Worm (Caenorhabditis elegans): Measurements from ENCODE around the gene W04D2.4.

Gene W04D2.4

ce11 chrV:12450441-12450840 is 47.1 kb downstream of the W04D2.4 start, which contains the start of gene F28C1.1:
Gene F28C1.1, plus strand, starts transcription at chrV:12450805.
- peak; percentile 17 for TF ChIP-seq F13C5.2 (tag; optimal IDR thresholded peaks at IDR 0.05)
- no peak for TF ChIP-seq hmg-4 (GFP tag; optimal IDR thresholded peaks at IDR 0.05)

ce11 chrV:12449902-12450301 is 47.7 kb downstream of the W04D2.4 start, which contains the start of gene C54D10.10:
Gene C54D10.10, minus strand, starts transcription at chrV:12450002.
- TF ChIP-seq pes-1 (GFP tag; IDR thresholded peaks at IDR 0.05) (no peak), tbx-37 (GFP tag; conservative IDR thresholded peaks at IDR 0.05) (no peak), F13C5.2 (tag; optimal IDR thresholded peaks at IDR 0.05) (no peak), ceh-13 (GFP tag; optimal IDR thresholded peaks at IDR 0.05) (no peak), hmg-4 (GFP tag; optimal IDR thresholded peaks at IDR 0.05) (no peak), B0310.2 (tag; optimal IDR thresholded peaks at IDR 0.05) (no peak)

- no peak for TF ChIP-seq ama-1 (optimal IDR thresholded peaks at IDR 0.05)
- TF ChIP-seq F13C5.2 (tag; optimal IDR thresholded peaks at IDR 0.05), result no peak
- TF ChIP-seq tbx-37 (GFP tag; conservative IDR thresholded peaks at IDR 0.05), result no peak
- TF ChIP-seq ets-7 (tag; optimal IDR thresholded peaks at IDR 0.05), result no peak
- no peak for TF ChIP-seq hmg-4 (GFP tag; optimal IDR thresholded peaks at IDR 0.05)
- TF ChIP-seq tra-4 (tag; optimal IDR thresholded peaks at IDR 0.05), result no peak
- no peak for TF ChIP-seq ceh-13 (GFP tag; optimal IDR thresholded peaks at IDR 0.05)
- no peak for TF ChIP-seq scrt-1 (GFP tag; IDR thresholded peaks at IDR 0.05)
- no peak for TF ChIP-seq hnd-1 (tag; optimal IDR thresholded peaks at IDR 0.05)
- no peak for TF ChIP-seq sea-1 (GFP tag; conservative IDR thresholded peaks at IDR 0.05)
- no peak for TF ChIP-seq ceh-36 (tag; optimal IDR thresholded peaks at IDR 0.05)
- no peak for TF ChIP-seq tbx-11 (GFP tag; IDR thresholded peaks at IDR 0.05)
- TF ChIP-seq pes-1 (GFP tag; IDR thresholded peaks at IDR 0.05), result no peak
- TF ChIP-seq aly-1 (tag; optimal IDR thresholded peaks at IDR 0.05), result no peak
- no peak for TF ChIP-seq B0310.2 (tag; optimal IDR thresholded peaks at IDR 0.05)
- no peak for TF ChIP-seq flt-1 (GFP tag; IDR thresholded peaks at IDR 0.05)
- no peak for TF ChIP-seq hmbx-1 (tag; optimal IDR thresholded peaks at IDR 0.05)
Observed at ce11 chrV:12446895-12447294, 50.7 kb downstream of the W04D2.4 start, which contains the start of the genes pals-38 and C54D10.9. Gene pals-38, minus strand, starts transcription at chrV:12446995. Gene C54D10.9, plus strand, starts transcription at chrV:12447153.

Measured in whole organism, early embryonic.